Fruit fly (Drosophila melanogaster): ENCODE data around the gene mip130.
A peak's percentile ranks its signal among the peaks of the same experiment; 100 is the strongest.

Gene mip130

DNA sequence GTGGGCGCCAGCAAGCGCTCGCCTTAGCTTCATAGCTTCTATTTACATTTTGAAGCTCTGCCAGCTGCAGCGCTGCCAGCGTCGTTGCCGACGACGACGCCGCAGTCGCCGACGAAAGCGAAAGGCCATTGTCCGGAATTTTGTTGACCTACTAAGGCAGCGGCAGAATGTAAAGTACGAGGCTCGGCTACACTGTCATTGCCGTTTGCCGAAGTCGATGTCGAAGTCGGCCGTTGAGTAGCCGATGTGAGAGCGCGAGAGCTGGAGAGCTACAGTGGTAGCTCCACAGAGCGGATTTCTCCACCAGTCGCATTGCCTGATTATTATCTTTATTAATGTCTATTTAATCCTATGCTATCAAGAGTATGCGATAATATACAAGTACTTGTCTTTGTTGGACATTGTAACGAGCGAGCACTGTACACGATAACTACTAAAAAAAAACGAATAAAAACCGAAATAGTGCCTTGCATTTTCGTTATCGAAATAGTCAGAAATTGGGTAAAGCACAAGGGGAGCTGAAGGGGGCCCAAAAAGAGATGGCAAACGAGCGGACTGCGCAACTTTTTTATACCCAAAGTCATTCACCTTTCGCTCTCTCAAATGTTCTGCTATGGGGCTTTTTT is 55.7 kb downstream of the mip130 start (continued):
- peak; percentile 74 for TF ChIP-seq Nf-YB (GFP tag; optimal IDR thresholded peaks at IDR 0.05)
- TF ChIP-seq Nf-YC (tag; optimal IDR thresholded peaks at IDR 0.05): peak; percentile 85
- TF ChIP-seq CG4617 (GFP tag; optimal IDR thresholded peaks at IDR 0.05; ENCODE audit: borderline replicate concordance): peak; percentile 87
- TF ChIP-seq fru (optimal IDR thresholded peaks at IDR 0.05): no peak
- TF ChIP-seq HHEX (GFP tag; optimal IDR thresholded peaks at IDR 0.05): peak; percentile 93
- TF ChIP-seq scrt (GFP tag; optimal IDR thresholded peaks at IDR 0.05): peak; percentile 87
- peak; percentile 95 for TF ChIP-seq CG11456 (GFP tag; IDR thresholded peaks at IDR 0.05)
- peak; percentile 98 for TF ChIP-seq vvl (GFP tag; IDR thresholded peaks at IDR 0.05)
- no peak for TF ChIP-seq CG42726 (GFP tag; IDR thresholded peaks at IDR 0.05; ENCODE audit: partially characterized antibody)
- TF ChIP-seq so (GFP tag; IDR thresholded peaks at IDR 0.05): peak; percentile 92
- TF ChIP-seq sd (tag; optimal IDR thresholded peaks at IDR 0.05): peak; percentile 83
- no peak for TF ChIP-seq CG1832 (GFP tag; optimal IDR thresholded peaks at IDR 0.05)
- TF ChIP-seq CG18262 (tag; optimal IDR thresholded peaks at IDR 0.05): peak; percentile 86
- peak; percentile 90 for TF ChIP-seq nerfin-1 (tag; optimal IDR thresholded peaks at IDR 0.05)
- TF ChIP-seq HLH54F (GFP tag; optimal IDR thresholded peaks at IDR 0.05): peak; percentile 90
- peak; percentile 97 for TF ChIP-seq Awh (GFP tag; IDR thresholded peaks at IDR 0.05)
- TF ChIP-seq maf-S (GFP tag; optimal IDR thresholded peaks at IDR 0.05): peak; percentile 87
- TF ChIP-seq CG17612 (GFP tag; IDR thresholded peaks at IDR 0.05): peak; percentile 81
- peak; percentile 94 for TF ChIP-seq tgo (GFP tag; IDR thresholded peaks at IDR 0.05)
- peak; percentile 81 for TF ChIP-seq dm (GFP tag; optimal IDR thresholded peaks at IDR 0.05)
- TF ChIP-seq CTCF (GFP tag; optimal IDR thresholded peaks at IDR 0.05): peak; percentile 50
- no peak for TF ChIP-seq hkb (optimal IDR thresholded peaks at IDR 0.05)
- TF ChIP-seq hkb (GFP tag; IDR thresholded peaks at IDR 0.05): peak; percentile 96
- TF ChIP-seq CG17359 (tag; optimal IDR thresholded peaks at IDR 0.05): peak; percentile 97
- no peak for TF ChIP-seq CG16813 (GFP tag; IDR thresholded peaks at IDR 0.05; ENCODE audit: partially characterized antibody)
- TF ChIP-seq CG10321 (GFP tag; IDR thresholded peaks at IDR 0.05): peak; percentile 74
- TF ChIP-seq CG4854 (GFP tag; optimal IDR thresholded peaks at IDR 0.05): peak; percentile 87
- peak; percentile 96 for TF ChIP-seq CG7839 (tag; optimal IDR thresholded peaks at IDR 0.05)
- TF ChIP-seq dimm (GFP tag; IDR thresholded peaks at IDR 0.05): peak; percentile 89
- peak; percentile 88 for TF ChIP-seq her (GFP tag; optimal IDR thresholded peaks at IDR 0.05)
- peak; percentile 93 for TF ChIP-seq CG2120 (GFP tag; optimal IDR thresholded peaks at IDR 0.05)
- peak; percentile 90 for TF ChIP-seq CG12391 (tag; optimal IDR thresholded peaks at IDR 0.05)
- peak; percentile 87 for TF ChIP-seq CG9215 (GFP tag; IDR thresholded peaks at IDR 0.05)
- TF ChIP-seq CG11695 (GFP tag; IDR thresholded peaks at IDR 0.05): peak; percentile 93
- TF ChIP-seq Dll (GFP tag; IDR thresholded peaks at IDR 0.05; ENCODE audit: partially characterized antibody): no peak
- TF ChIP-seq CG3838 (GFP tag; optimal IDR thresholded peaks at IDR 0.05): peak; percentile 76
- TF ChIP-seq da (GFP tag; optimal IDR thresholded peaks at IDR 0.05): peak; percentile 57
- TF ChIP-seq z (GFP tag; IDR thresholded peaks at IDR 0.05): peak; percentile 48; the same call in 1 of the 3 replicates
- TF ChIP-seq sim (GFP tag; IDR thresholded peaks at IDR 0.05): peak; percentile 84
- peak; percentile 73 for TF ChIP-seq trh (GFP tag; optimal IDR thresholded peaks at IDR 0.05)
- TF ChIP-seq gem (tag; optimal IDR thresholded peaks at IDR 0.05): peak; percentile 95
- TF ChIP-seq Sin3A (optimal IDR thresholded peaks at IDR 0.05): no peak
- TF ChIP-seq Dref (GFP tag; IDR thresholded peaks at IDR 0.05): 0 out of 2 replicates have a peak, but pooled peaks have one; percentile 31
- TF ChIP-seq CG10462 (GFP tag; optimal IDR thresholded peaks at IDR 0.05): peak; percentile 88
- TF ChIP-seq Adf1 (GFP tag; IDR thresholded peaks at IDR 0.05): peak; percentile 91
- peak; percentile 87 for TF ChIP-seq Bteb2 (GFP tag; optimal IDR thresholded peaks at IDR 0.05)
- TF ChIP-seq jing (GFP tag; optimal IDR thresholded peaks at IDR 0.05): peak; percentile 92
- peak; percentile 97 for TF ChIP-seq CG12769 (tag; optimal IDR thresholded peaks at IDR 0.05)
- peak; percentile 91 for TF ChIP-seq CG1529 (GFP tag; optimal IDR thresholded peaks at IDR 0.05)
- TF ChIP-seq CG8388 (GFP tag; optimal IDR thresholded peaks at IDR 0.05): peak; percentile 91
- peak; percentile 90 for TF ChIP-seq CG43689 (GFP tag; IDR thresholded peaks at IDR 0.05)
- TF ChIP-seq crc (GFP tag; optimal IDR thresholded peaks at IDR 0.05): peak; percentile 78
